Fruit fly (Drosophila melanogaster) whole organism, prepupa: ENCODE data around the gene CG18223.

ENCODE experiments used
- Blimp-1 ChIP-seq: fragments of 200-800 bp; sonication (Bioruptor generic); optimal IDR thresholded peaks from 3 replicates; lab custom pipeline; 2017; ENCODE audit warnings: missing biosample characterization, missing genetic modification characterization, mild to moderate bottlenecking, moderate library complexity, missing genetic modification reagents
- CG10631 ChIP-seq: fragments of 200-800 bp; sonication (Bioruptor generic); optimal IDR thresholded peaks from 2 replicates; lab custom pipeline; 2016; ENCODE audit warnings: missing biosample characterization, missing genetic modification characterization
- CG11294 ChIP-seq: fragments of 200-800 bp; sonication (Bioruptor generic); IDR thresholded peaks from 2 replicates; pipeline ENCODE4 v1.3.6; 2022; ENCODE audit warnings: missing biosample characterization, missing genetic modification characterization
- CG11762 ChIP-seq: fragments of 200-800 bp; sonication (Bioruptor generic); optimal IDR thresholded peaks from 3 replicates; lab custom pipeline; 2016; ENCODE audit warnings: missing biosample characterization, missing genetic modification characterization; ENCODE audit not compliant: insufficient read depth
- CG11902 ChIP-seq: fragments of 200-800 bp; sonication (Bioruptor generic); optimal IDR thresholded peaks from 3 replicates; lab custom pipeline; 2016; ENCODE audit warnings: missing biosample characterization, missing genetic modification characterization
- CG15336 ChIP-seq: fragments of 200-800 bp; sonication (Bioruptor generic); IDR thresholded peaks from 2 replicates; pipeline ENCODE4 v1.3.6; 2022; ENCODE audit warnings: missing biosample characterization, missing genetic modification characterization
- CG1621 ChIP-seq: fragments of 200-800 bp; sonication (Bioruptor generic); optimal IDR thresholded peaks from 3 replicates; lab custom pipeline; 2018; ENCODE audit warnings: missing biosample characterization, mild to moderate bottlenecking, missing genetic modification characterization
- CG16779 ChIP-seq: fragments of 200-800 bp; sonication (Bioruptor generic); optimal IDR thresholded peaks from 3 replicates; lab custom pipeline; 2017; ENCODE audit warnings: missing biosample characterization, mild to moderate bottlenecking, missing genetic modification characterization
- CG3032 ChIP-seq: fragments of 200-800 bp; optimal IDR thresholded peaks from 2 replicates; lab custom pipeline; 2019; ENCODE audit warnings: missing biosample characterization, mild to moderate bottlenecking, missing genetic modification characterization, moderate library complexity
- CG31627 ChIP-seq: fragments of 200-800 bp; sonication (Bioruptor generic); optimal IDR thresholded peaks from 3 replicates; lab custom pipeline; 2016; ENCODE audit warnings: missing biosample characterization, missing genetic modification characterization
- CG32006 ChIP-seq: fragments of 200-800 bp; sonication (Bioruptor generic); optimal IDR thresholded peaks from 3 replicates; lab custom pipeline; 2017; ENCODE audit warnings: missing biosample characterization, mild to moderate bottlenecking, missing genetic modification characterization
- CG34406 ChIP-seq: fragments of 200-800 bp; sonication (Bioruptor generic); optimal IDR thresholded peaks from 3 replicates; lab custom pipeline; 2016; ENCODE audit warnings: missing biosample characterization, missing genetic modification characterization
- CG3919 ChIP-seq: fragments of 200-800 bp; sonication (Bioruptor generic); optimal IDR thresholded peaks from 3 replicates; lab custom pipeline; 2016; ENCODE audit warnings: missing biosample characterization, missing genetic modification characterization
- CG6163 ChIP-seq: fragments of 200-800 bp; sonication (Bioruptor generic); IDR thresholded peaks from 3 replicates; pipeline ENCODE4 v1.3.6; 2022; ENCODE audit warnings: missing biosample characterization, missing genetic modification characterization
- CG6808 ChIP-seq: fragments of 200-800 bp; sonication (Bioruptor generic); optimal IDR thresholded peaks from 3 replicates; lab custom pipeline; 2017; ENCODE audit warnings: missing biosample characterization, missing genetic modification characterization, mild to moderate bottlenecking, moderate library complexity, missing genetic modification reagents
- CG6854 ChIP-seq: fragments of 200-800 bp; sonication (Bioruptor generic); optimal IDR thresholded peaks from 2 replicates; lab custom pipeline; 2017; ENCODE audit warnings: missing biosample characterization, mild to moderate bottlenecking, missing genetic modification characterization
- CG8119 ChIP-seq: fragments of 200-800 bp; sonication (Bioruptor generic); IDR thresholded peaks from 3 replicates; pipeline ENCODE4 v1.3.6; 2022; ENCODE audit warnings: missing biosample characterization, missing genetic modification characterization
- CG8319 ChIP-seq: fragments of 200-800 bp; sonication (Bioruptor generic); optimal IDR thresholded peaks from 3 replicates; lab custom pipeline; 2016; ENCODE audit warnings: missing biosample characterization, missing genetic modification characterization
- Eip75B ChIP-seq: fragments of 200-800 bp; sonication (Bioruptor generic); optimal IDR thresholded peaks from 3 replicates; lab custom pipeline; 2016; ENCODE audit warnings: missing biosample characterization, missing genetic modification characterization
- Eip78C ChIP-seq: fragments of 200-800 bp; sonication (Bioruptor generic); peaks from one replicate; lab custom pipeline; 2016; ENCODE audit warnings: missing biosample characterization, missing genetic modification characterization
- Eip93F ChIP-seq: fragments of 200-800 bp; sonication (Bioruptor generic); optimal IDR thresholded peaks from 2 replicates; lab custom pipeline; 2016; ENCODE audit warnings: missing biosample characterization, mild to moderate bottlenecking, missing genetic modification characterization
- Ets21C ChIP-seq: fragments of 200-800 bp; sonication (Bioruptor generic); optimal IDR thresholded peaks from 3 replicates; lab custom pipeline; 2016; ENCODE audit warnings: missing biosample characterization, missing genetic modification characterization
- Hr38 ChIP-seq: sonication (Bioruptor generic); optimal IDR thresholded peaks from 2 replicates; lab custom pipeline; 2016; ENCODE audit warnings: missing biosample characterization, missing genetic modification characterization
- Hr39 ChIP-seq: fragments of 200-800 bp; sonication (Bioruptor generic); optimal IDR thresholded peaks from 2 replicates; lab custom pipeline; 2016; ENCODE audit warnings: missing biosample characterization, missing genetic modification characterization
- Hr4 ChIP-seq: fragments of 200-800 bp; sonication (Bioruptor generic); optimal IDR thresholded peaks from 3 replicates; lab custom pipeline; 2016; ENCODE audit warnings: missing biosample characterization, missing genetic modification characterization
- Lpt ChIP-seq: fragments of 200-800 bp; sonication (Bioruptor generic); optimal IDR thresholded peaks from 3 replicates; lab custom pipeline; 2016; ENCODE audit warnings: missing biosample characterization, missing genetic modification characterization
- Met ChIP-seq: fragments of 200-800 bp; sonication (Bioruptor generic); optimal IDR thresholded peaks from 3 replicates; lab custom pipeline; 2016; ENCODE audit warnings: missing biosample characterization, missing genetic modification characterization
- OdsH ChIP-seq: fragments of 200-800 bp; sonication (Bioruptor generic); optimal IDR thresholded peaks from 3 replicates; lab custom pipeline; 2016; ENCODE audit warnings: missing biosample characterization, missing genetic modification characterization
- Sox15 ChIP-seq: fragments of 200-800 bp; sonication (Bioruptor generic); optimal IDR thresholded peaks from 3 replicates; lab custom pipeline; 2016; ENCODE audit warnings: missing biosample characterization, missing genetic modification characterization
- achi ChIP-seq: fragments of 200-800 bp; sonication (Bioruptor generic); optimal IDR thresholded peaks from 3 replicates; lab custom pipeline; 2016; ENCODE audit warnings: missing biosample characterization, missing genetic modification characterization
- acj6 ChIP-seq: fragments of 200-800 bp; sonication (Bioruptor generic); optimal IDR thresholded peaks from 3 replicates; lab custom pipeline; 2016; ENCODE audit warnings: missing biosample characterization, missing genetic modification characterization
- fd85E ChIP-seq: fragments of 200-800 bp; sonication (Bioruptor generic); optimal IDR thresholded peaks from 3 replicates; lab custom pipeline; 2016; ENCODE audit warnings: missing biosample characterization, missing genetic modification characterization
- fkh ChIP-seq: fragments of 200-800 bp; sonication (Bioruptor generic); optimal IDR thresholded peaks from 3 replicates; lab custom pipeline; 2017; ENCODE audit warnings: missing biosample characterization, mild to moderate bottlenecking, missing genetic modification characterization, moderate library complexity
- net ChIP-seq: fragments of 200-800 bp; sonication (Bioruptor generic); optimal IDR thresholded peaks from 3 replicates; lab custom pipeline; 2016; ENCODE audit warnings: missing biosample characterization, missing genetic modification characterization
- pdm3 ChIP-seq: fragments of 200-800 bp; sonication (Bioruptor generic); optimal IDR thresholded peaks from 3 replicates; lab custom pipeline; 2016; ENCODE audit warnings: missing biosample characterization, missing genetic modification characterization
- spab ChIP-seq: fragments of 200-800 bp; sonication (Bioruptor generic); optimal IDR thresholded peaks from 2 replicates; lab custom pipeline; 2017; ENCODE audit warnings: missing biosample characterization, mild to moderate bottlenecking, missing genetic modification characterization, missing genetic modification reagents
- ss ChIP-seq, 2 experiments: fragments of 200-800 bp; sonication (Bioruptor generic); optimal IDR thresholded peaks; 2 replicates in 1 of 2; 3 replicates in 1 of 2; lab custom pipeline; 2017 to 2018; ENCODE audit warnings: mild to moderate bottlenecking in 2 of 2, missing biosample characterization in 2 of 2, missing genetic modification characterization in 2 of 2, moderate library complexity in 1 of 2
- vri ChIP-seq: fragments of 200-800 bp; sonication (Bioruptor generic); optimal IDR thresholded peaks from 3 replicates; lab custom pipeline; 2016; ENCODE audit warnings: missing biosample characterization, mild to moderate bottlenecking, missing genetic modification characterization

The CG18223 gene

dm6 chr3L:18920219-18920618 is at the start of gene CG18223:
Gene CG18223, minus strand, starts transcription at chr3L:18920319.
- TF ChIP-seq CG8319 (GFP tag; lab: Kevin White, UChicago) (no peak), CG6163 (GFP tag; lab: Robert Waterston, UW) (no peak), Eip93F (GFP tag; lab: Kevin White, UChicago) (no peak), ss (GFP tag; optimal IDR thresholded peaks at IDR 0.05; lab: Kevin White, UChicago) (no peak), CG3919 (GFP tag; lab: Kevin White, UChicago) (no peak), fkh (no peak), CG11902 (GFP tag; lab: Kevin White, UChicago) (no peak)

dm6 chr3L:18968193-18968969 is 48.3 kb upstream of the CG18223 start:
- no peak for TF ChIP-seq fkh
- no peak for TF ChIP-seq Sox15 (GFP tag; lab: Kevin White, UChicago)
- TF ChIP-seq pdm3 = peak; percentile 8
- no peak for TF ChIP-seq CG10631 (GFP tag; lab: Kevin White, UChicago)
- TF ChIP-seq CG3919 (GFP tag; lab: Kevin White, UChicago) = peak; percentile 10
- peak; percentile 62 for TF ChIP-seq Eip78C (GFP tag; lab: Kevin White, UChicago)
- TF ChIP-seq CG6163 (GFP tag; lab: Robert Waterston, UW) = 0 out of 3 replicates have a peak, but pooled peaks have one; percentile 25
- TF ChIP-seq CG6808 (GFP tag; lab: Kevin White, UChicago) = no peak
- peak; percentile 38 for TF ChIP-seq CG31627 (GFP tag; lab: Kevin White, UChicago)
- TF ChIP-seq CG34406 (GFP tag; lab: Kevin White, UChicago) = no peak
- TF ChIP-seq CG8119 (GFP tag; lab: Robert Waterston, UW) = no peak
- TF ChIP-seq OdsH (GFP tag; lab: Kevin White, UChicago) = no peak
- TF ChIP-seq CG32006 = no peak

dm6 chr3L:18957032-18957431 is 36.9 kb upstream of the CG18223 start:
- no peak for TF ChIP-seq CG3032 (tag; lab: Kevin White, UChicago)
- peak; percentile 22 for TF ChIP-seq Eip78C (GFP tag; lab: Kevin White, UChicago)
- TF ChIP-seq, all 60 proteins: peak for 1

dm6 chr3L:18952399-18952798 is 32.3 kb upstream of the CG18223 start:
- TF ChIP-seq CG15336 (no peak), spab (GFP tag; lab: Kevin White, UChicago) (no peak), achi (no peak), Met (GFP tag; lab: Kevin White, UChicago) (no peak), CG16779 (tag; lab: Kevin White, UChicago) (no peak), Blimp-1 (GFP tag; lab: Kevin White, UChicago) (no peak), Ets21C (GFP tag; lab: Kevin White, UChicago) (no peak), acj6 (GFP tag; lab: Kevin White, UChicago) (no peak), net (GFP tag; lab: Kevin White, UChicago) (no peak), CG1621 (tag; lab: Kevin White, UChicago) (peak; percentile 1), Lpt (GFP tag; lab: Kevin White, UChicago) (no peak), CG11294 (no peak), CG11762 (GFP tag; lab: Kevin White, UChicago) (no peak), OdsH (GFP tag; lab: Kevin White, UChicago) (no peak), Hr4 (GFP tag; lab: Kevin White, UChicago) (no peak), CG6854 (GFP tag; lab: Kevin White, UChicago) (no peak), CG8119 (GFP tag; lab: Robert Waterston, UW) (no peak), CG34406 (GFP tag; lab: Kevin White, UChicago) (no peak), CG6808 (GFP tag; lab: Kevin White, UChicago) (no peak), vri (peak; percentile 97), Hr38 (GFP tag; lab: Kevin White, UChicago) (no peak), fd85E (GFP tag; lab: Kevin White, UChicago) (no peak), Hr39 (no peak), Eip93F (GFP tag; lab: Kevin White, UChicago) (no peak), CG6163 (GFP tag; lab: Robert Waterston, UW) (no peak), Eip75B (GFP tag; lab: Kevin White, UChicago) (peak; percentile 22)
